Fruit fly (Drosophila melanogaster) whole organism: ENCODE measurements around the gene CG13293.

Experiments
- CG8478 ChIP-seq: fragments of >200 bp; optimal IDR thresholded peaks from 2 replicates; lab custom pipeline; 2018; ENCODE audit warnings: inconsistent platforms
- Dll ChIP-seq: fragments of >200 bp; optimal IDR thresholded peaks from 2 replicates; lab custom pipeline; 2017
- EcR ChIP-seq, 2 experiments: fragments of >200 bp; optimal IDR thresholded peaks; 2 replicates each; lab custom pipeline; 2017; ENCODE audit warnings: missing biosample characterization in 2 of 2, missing genetic modification characterization in 2 of 2, missing genetic modification reagents in 2 of 2
- pan ChIP-seq: fragments of >200 bp; optimal IDR thresholded peaks from 2 replicates; lab custom pipeline; 2017
- psq ChIP-seq: fragments of >200 bp; optimal IDR thresholded peaks from 2 replicates; lab custom pipeline; 2017
- usp ChIP-seq: fragments of >200 bp; optimal IDR thresholded peaks from 2 replicates; lab custom pipeline; 2017; ENCODE audit warnings: missing biosample characterization, missing genetic modification characterization, mixed read lengths

The CG13293 gene

dm6 chr3L:6059062-6059708 is 23.5 kb upstream of the CG13293 start, which contains the start of gene CG6592:
Gene CG6592, plus strand, starts transcription at chr3L:6059658.
- TF ChIP-seq CG8478 (lab: Kevin White, UChicago): no peak
- TF ChIP-seq psq: no peak
- no peak for TF ChIP-seq Dll (lab: Kevin White, UChicago)
- no peak for TF ChIP-seq EcR (GFP tag; optimal IDR thresholded peaks at IDR 0.05; lab: Kevin White, UChicago)
- TF ChIP-seq pan (lab: Kevin White, UChicago): no peak
- TF ChIP-seq usp (GFP tag; lab: Kevin White, UChicago): no peak

- TF ChIP-seq EcR (GFP tag; optimal IDR thresholded peaks at IDR 0.05; lab: Kevin White, UChicago) (no peak), CG8478 (lab: Kevin White, UChicago) (no peak), Dll (lab: Kevin White, UChicago) (no peak), psq (no peak), usp (GFP tag; lab: Kevin White, UChicago) (no peak), pan (lab: Kevin White, UChicago) (no peak)
Observed at dm6 chr3L:6062860-6063607, 19.6 kb upstream of the CG13293 start, which contains the start of gene CG10472. Gene CG10472, minus strand, starts transcription at chr3L:6062910.

DNA sequence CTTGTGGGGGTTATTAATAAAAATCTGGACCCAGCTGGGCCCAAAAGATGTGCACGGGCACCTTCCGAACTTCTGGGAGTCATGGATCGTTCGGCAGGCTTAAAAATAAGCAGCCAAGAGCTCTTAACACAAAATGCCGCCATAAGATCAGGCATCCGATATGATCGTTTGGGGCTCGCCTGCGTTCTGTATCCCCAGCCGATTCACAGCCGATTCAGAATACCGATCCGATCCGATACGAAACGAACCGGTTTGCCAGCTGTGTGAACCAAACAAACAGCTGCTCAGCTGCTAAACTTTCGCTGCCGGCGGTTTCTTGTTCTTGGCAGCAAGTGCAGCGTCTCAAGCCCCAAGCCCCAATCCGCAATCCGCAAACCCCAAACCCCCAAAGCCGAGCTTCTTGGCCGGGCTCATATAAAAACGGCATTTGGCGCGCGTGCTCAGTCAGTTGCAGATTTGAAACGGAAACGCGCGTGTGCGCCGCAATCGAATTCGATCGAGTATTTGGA is 16.7 kb upstream of the CG13293 start, which contains the start of gene CG42269:
TSS of gene CG42269 (plus strand) at position 416 of the 509 bp plus-strand sequence.
- TF ChIP-seq usp (GFP tag; lab: Kevin White, UChicago) (no peak), Dll (lab: Kevin White, UChicago) (no peak), EcR (GFP tag; optimal IDR thresholded peaks at IDR 0.05; lab: Kevin White, UChicago) (no peak), psq (no peak), CG8478 (lab: Kevin White, UChicago) (no peak), pan (lab: Kevin White, UChicago) (no peak)

DNA sequence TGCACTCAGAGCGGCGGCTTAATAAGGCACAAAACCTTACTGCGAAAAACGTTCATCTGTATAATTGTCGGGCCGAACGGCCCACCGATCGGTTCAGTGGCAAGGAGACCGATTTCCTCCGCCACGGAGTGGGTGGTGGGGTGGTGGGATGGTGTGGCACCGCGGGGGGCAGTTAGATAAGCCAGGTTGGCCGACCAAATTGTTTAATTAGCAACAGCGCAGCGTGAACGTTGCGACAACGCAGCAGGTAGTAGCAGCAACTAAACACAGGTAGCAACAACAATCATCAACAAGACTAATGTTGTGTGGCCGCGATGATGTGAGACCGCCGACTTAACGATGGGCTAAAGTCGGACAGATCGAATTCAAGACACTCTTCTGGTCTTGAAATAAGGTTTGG is 14.5 kb upstream of the CG13293 start:
- TF ChIP-seq psq (no peak), CG8478 (lab: Kevin White, UChicago) (no peak), pan (lab: Kevin White, UChicago) (no peak), usp (GFP tag; lab: Kevin White, UChicago) (no peak), EcR (GFP tag; optimal IDR thresholded peaks at IDR 0.05; lab: Kevin White, UChicago) (no peak), Dll (lab: Kevin White, UChicago) (no peak)

DNA sequence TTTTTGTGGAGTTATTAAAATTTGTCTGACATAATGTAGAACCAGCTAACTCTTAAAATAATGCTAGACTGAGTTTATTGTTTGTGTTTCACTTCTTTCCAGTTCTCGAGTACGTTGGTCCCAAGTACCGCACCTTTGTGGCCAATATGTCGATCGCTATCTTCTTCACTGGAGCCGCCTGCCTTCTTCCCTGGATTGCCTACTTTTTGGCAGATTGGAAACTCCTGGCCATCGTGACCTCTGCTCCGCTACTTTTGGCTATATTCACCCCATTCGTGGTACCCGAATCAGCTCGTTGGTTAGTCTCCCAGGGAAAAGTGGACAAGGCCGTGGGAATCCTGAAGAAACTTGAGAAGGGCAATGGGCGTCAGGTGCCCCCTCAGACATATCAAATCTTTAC is 12.6 kb upstream of the CG13293 start:
- TF ChIP-seq CG8478 (lab: Kevin White, UChicago): no peak

- no peak for TF ChIP-seq CG8478 (lab: Kevin White, UChicago)
- no peak for TF ChIP-seq Dll (lab: Kevin White, UChicago)
- TF ChIP-seq psq: no peak
- TF ChIP-seq usp (GFP tag; lab: Kevin White, UChicago): no peak
- TF ChIP-seq pan (lab: Kevin White, UChicago): no peak
- TF ChIP-seq EcR (GFP tag; optimal IDR thresholded peaks at IDR 0.05; lab: Kevin White, UChicago): no peak
Observed at dm6 chr3L:6071454-6072189, 11.1 kb upstream of the CG13293 start, which contains the start of gene CG6602. Gene CG6602, plus strand, starts transcription at chr3L:6072139.

DNA sequence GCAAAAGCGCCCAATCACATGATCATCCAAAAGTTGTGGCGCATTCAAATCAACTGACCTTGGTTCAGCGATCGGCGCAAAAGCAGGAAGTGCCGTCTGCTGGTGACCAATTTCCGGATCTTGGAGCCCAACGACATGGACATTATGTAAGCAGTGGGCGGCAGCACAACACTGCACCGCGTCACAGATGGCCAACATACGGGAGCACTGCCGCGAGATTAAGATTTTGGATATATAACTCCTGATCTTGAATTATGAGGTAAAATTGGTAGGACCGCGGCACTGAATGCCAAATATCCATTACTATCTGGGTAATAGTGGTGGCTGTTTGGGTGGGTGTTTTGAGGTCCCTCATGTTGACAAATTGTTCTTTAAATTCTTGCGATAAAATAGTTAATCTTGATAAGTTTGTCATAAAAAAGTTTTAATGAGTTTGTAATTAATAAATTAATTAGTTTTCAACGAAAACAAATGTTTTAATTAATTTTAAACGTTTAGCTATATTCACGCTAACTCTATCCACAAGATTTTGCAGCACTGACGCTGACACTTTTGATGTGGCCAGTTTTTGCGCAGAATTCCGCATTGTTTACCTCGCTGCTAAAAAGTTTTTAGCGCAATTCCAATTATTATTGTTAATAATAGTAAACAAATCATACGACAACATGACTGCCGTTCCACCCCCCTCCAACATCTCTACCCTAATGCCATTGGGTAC is 7.5 kb upstream of the CG13293 start, which contains the start of the genes CG13295 and CG6610:
TSS of gene CG13295 (minus strand) at position 271 of the 718 bp plus-strand sequence.
TSS of gene CG6610 (plus strand) at position 562 of the 718 bp plus-strand sequence.
- no peak for TF ChIP-seq pan (lab: Kevin White, UChicago)
- TF ChIP-seq Dll (lab: Kevin White, UChicago): no peak
- TF ChIP-seq usp (GFP tag; lab: Kevin White, UChicago): no peak
- no peak for TF ChIP-seq psq
- TF ChIP-seq CG8478 (lab: Kevin White, UChicago): no peak
- no peak for TF ChIP-seq EcR (GFP tag; optimal IDR thresholded peaks at IDR 0.05; lab: Kevin White, UChicago)

DNA sequence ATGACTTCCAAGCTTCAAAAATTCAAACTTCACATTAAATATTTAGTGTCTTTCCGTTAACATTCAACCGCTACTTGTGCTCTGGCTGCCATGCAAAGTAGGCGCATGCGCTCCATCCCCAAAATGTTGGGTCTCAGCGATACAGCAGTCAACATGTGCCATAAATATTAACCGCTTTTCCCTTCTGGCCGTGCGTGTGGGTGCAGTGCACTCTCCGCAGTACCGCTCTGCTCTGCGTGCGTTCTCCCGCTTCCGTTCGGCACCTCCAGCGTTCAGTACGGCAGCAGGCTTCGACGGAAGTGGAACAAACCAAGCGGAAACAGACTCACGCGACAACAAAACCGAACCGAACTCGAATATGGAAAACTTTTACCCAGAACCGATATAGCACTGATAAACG is 6.3 kb upstream of the CG13293 start, which contains the start of gene ssp6:
TSS of gene ssp6 (plus strand) at position 294 of the 400 bp plus-strand sequence.
- no peak for TF ChIP-seq Dll (lab: Kevin White, UChicago)
- TF ChIP-seq CG8478 (lab: Kevin White, UChicago): no peak
- TF ChIP-seq usp (GFP tag; lab: Kevin White, UChicago): no peak
- TF ChIP-seq EcR (GFP tag; optimal IDR thresholded peaks at IDR 0.05; lab: Kevin White, UChicago): no peak
- no peak for TF ChIP-seq psq
- TF ChIP-seq pan (lab: Kevin White, UChicago): no peak

DNA sequence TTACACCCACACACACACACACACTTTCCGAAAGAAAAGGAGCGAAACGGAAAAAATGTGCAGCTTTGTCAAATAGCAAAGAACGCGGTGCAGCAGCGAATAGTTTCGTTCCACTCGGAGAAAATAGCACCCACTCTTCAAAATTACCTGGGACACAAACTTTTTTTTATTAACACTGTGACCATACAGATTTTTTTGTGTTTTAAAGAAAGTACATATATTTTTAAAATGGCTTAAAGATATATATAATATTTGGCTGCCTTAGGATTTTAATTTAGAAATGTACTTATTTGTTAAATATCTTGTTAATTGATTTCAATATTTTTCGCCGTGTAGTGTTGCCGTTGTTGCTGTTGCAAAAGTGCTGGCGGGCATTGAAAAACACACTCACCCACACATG is 1.8 kb downstream of the CG13293 start:
- TF ChIP-seq EcR (GFP tag; optimal IDR thresholded peaks at IDR 0.05; lab: Kevin White, UChicago): no peak
- TF ChIP-seq Dll (lab: Kevin White, UChicago): no peak
- TF ChIP-seq CG8478 (lab: Kevin White, UChicago): no peak
- TF ChIP-seq psq: no peak
- TF ChIP-seq usp (GFP tag; lab: Kevin White, UChicago): no peak
- no peak for TF ChIP-seq pan (lab: Kevin White, UChicago)

DNA sequence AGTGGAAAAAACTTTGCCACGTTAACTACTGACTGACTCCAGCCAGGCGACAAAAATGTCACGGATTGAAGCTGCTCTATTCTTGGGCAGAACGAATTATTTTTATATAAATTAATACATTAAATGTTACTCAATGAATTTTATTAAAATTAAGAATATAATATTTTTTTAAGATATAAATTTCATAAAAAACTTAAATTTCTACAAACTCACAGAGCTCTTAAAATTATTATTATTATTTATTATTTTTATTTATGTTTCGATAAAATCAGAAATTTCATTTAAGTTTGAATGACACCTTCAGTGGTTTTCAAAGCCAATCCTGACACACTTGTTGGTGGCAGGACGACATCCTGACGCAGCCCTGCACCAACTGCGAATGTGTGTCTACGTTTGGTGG is 2.5 kb downstream of the CG13293 start:
- TF ChIP-seq psq: no peak
- no peak for TF ChIP-seq pan (lab: Kevin White, UChicago)
- no peak for TF ChIP-seq Dll (lab: Kevin White, UChicago)
- TF ChIP-seq CG8478 (lab: Kevin White, UChicago): no peak
- no peak for TF ChIP-seq EcR (GFP tag; optimal IDR thresholded peaks at IDR 0.05; lab: Kevin White, UChicago)
- TF ChIP-seq usp (GFP tag; lab: Kevin White, UChicago): no peak
